Worm (Caenorhabditis elegans) whole organism, late embryonic: ENCODE data around the gene ard-1.

ENCODE experiments used
- F13H6.1 ChIP-seq: sonication (generic microtip); optimal IDR thresholded peaks from 2 replicates; lab custom pipeline; 2016; ENCODE audit warnings: missing genetic modification characterization, missing compliant biosample characterization
- K02D7.2 ChIP-seq: sonication (generic microtip); optimal IDR thresholded peaks from 2 replicates; lab custom pipeline; 2017; ENCODE audit warnings: mild to moderate bottlenecking, missing genetic modification characterization, missing compliant biosample characterization
- K09A11.1 ChIP-seq: sonication (generic microtip); optimal IDR thresholded peaks from 2 replicates; lab custom pipeline; 2017; ENCODE audit warnings: antibody characterized with exemption, mild to moderate bottlenecking, missing genetic modification characterization, missing compliant biosample characterization; ENCODE audit not compliant: insufficient read depth
- Y22D7AL.16 ChIP-seq: sonication (generic microtip); optimal IDR thresholded peaks from 2 replicates; lab custom pipeline; 2016; ENCODE audit warnings: missing genetic modification characterization, missing compliant biosample characterization
- ahr-1 ChIP-seq: sonication (generic microtip); optimal IDR thresholded peaks from 2 replicates; lab custom pipeline; 2016; ENCODE audit warnings: missing genetic modification characterization, missing compliant biosample characterization
- ceh-14 ChIP-seq: sonication (generic microtip); optimal IDR thresholded peaks from 2 replicates; lab custom pipeline; 2016; ENCODE audit warnings: missing genotype, missing genetic modification characterization, missing compliant biosample characterization
- ceh-19 ChIP-seq: fragments of 200-800 bp; sonication (Bioruptor generic); optimal IDR thresholded peaks from 2 replicates; lab custom pipeline; 2018; ENCODE audit warnings: mild to moderate bottlenecking, missing genetic modification characterization, missing compliant biosample characterization
- ceh-2 ChIP-seq: sonication (generic microtip); optimal IDR thresholded peaks from 2 replicates; lab custom pipeline; 2016; ENCODE audit warnings: missing genotype, missing genetic modification characterization, missing compliant biosample characterization
- ceh-24 ChIP-seq: sonication (generic microtip); optimal IDR thresholded peaks from 2 replicates; lab custom pipeline; 2016; ENCODE audit warnings: mild to moderate bottlenecking, missing genetic modification characterization, missing compliant biosample characterization
- ceh-30 ChIP-seq: fragments of 150-350 bp; optimal IDR thresholded peaks from 2 replicates; lab custom pipeline; 2014; ENCODE audit warnings: missing biosample characterization, missing genetic modification characterization
- ceh-48 ChIP-seq: sonication (generic microtip); optimal IDR thresholded peaks from 2 replicates; lab custom pipeline; 2016; ENCODE audit warnings: missing genetic modification characterization, inconsistent platforms, missing compliant biosample characterization
- ceh-9 ChIP-seq: sonication (generic microtip); optimal IDR thresholded peaks from 2 replicates; lab custom pipeline; 2016; ENCODE audit warnings: mild to moderate bottlenecking, missing genetic modification characterization, inconsistent platforms, missing compliant biosample characterization
- dmd-4 ChIP-seq: sonication (generic microtip); optimal IDR thresholded peaks from 2 replicates; lab custom pipeline; 2016; ENCODE audit warnings: borderline replicate concordance, missing genetic modification characterization, missing compliant biosample characterization
- dve-1 ChIP-seq: sonication (generic microtip); optimal IDR thresholded peaks from 2 replicates; lab custom pipeline; 2017; ENCODE audit warnings: antibody characterized with exemption, mild to moderate bottlenecking, missing genetic modification characterization, missing compliant biosample characterization
- elt-4 ChIP-seq: sonication (generic microtip); optimal IDR thresholded peaks from 2 replicates; lab custom pipeline; 2016; ENCODE audit warnings: missing genetic modification characterization, missing compliant biosample characterization
- ets-4 ChIP-seq: sonication (generic microtip); optimal IDR thresholded peaks from 2 replicates; lab custom pipeline; 2016; ENCODE audit warnings: missing genetic modification characterization, missing compliant biosample characterization
- fkh-10 ChIP-seq: fragments of 150-350 bp; optimal IDR thresholded peaks from 2 replicates; lab custom pipeline; 2014; ENCODE audit warnings: missing biosample characterization, missing genetic modification reagents, missing genetic modification characterization
- gmeb-2 ChIP-seq: sonication (generic microtip); optimal IDR thresholded peaks from 2 replicates; lab custom pipeline; 2016; ENCODE audit warnings: missing genetic modification characterization, inconsistent platforms, missing compliant biosample characterization
- hlh-13 ChIP-seq: fragments of 200-800 bp; sonication (Bioruptor generic); optimal IDR thresholded peaks from 2 replicates; lab custom pipeline; 2018; ENCODE audit warnings: mild to moderate bottlenecking, missing genetic modification characterization, missing compliant biosample characterization
- hlh-30 ChIP-seq: sonication (generic microtip); optimal IDR thresholded peaks from 2 replicates; lab custom pipeline; 2017; ENCODE audit warnings: antibody characterized with exemption, missing genetic modification characterization, missing compliant biosample characterization; ENCODE audit not compliant: insufficient read depth
- hlh-6 ChIP-seq: sonication (generic microtip); optimal IDR thresholded peaks from 2 replicates; lab custom pipeline; 2016; ENCODE audit warnings: missing genotype, missing genetic modification characterization, missing compliant biosample characterization
- lin-11 ChIP-seq: fragments of 200-800 bp; sonication (Bioruptor generic); optimal IDR thresholded peaks from 2 replicates; lab custom pipeline; 2018; ENCODE audit warnings: mild to moderate bottlenecking, missing genetic modification characterization, missing compliant biosample characterization
- mec-3 ChIP-seq: sonication (generic microtip); optimal IDR thresholded peaks from 2 replicates; lab custom pipeline; 2016; ENCODE audit warnings: borderline replicate concordance, missing genetic modification characterization, missing compliant biosample characterization
- nfya-1 ChIP-seq: sonication (generic microtip); optimal IDR thresholded peaks from 2 replicates; lab custom pipeline; 2017; ENCODE audit warnings: missing genetic modification characterization, mild to moderate bottlenecking, missing compliant biosample characterization, antibody characterized with exemption, moderate library complexity
- nhr-11 ChIP-seq: fragments of 150-350 bp; optimal IDR thresholded peaks from 2 replicates; lab custom pipeline; 2014; ENCODE audit warnings: missing biosample characterization, missing genetic modification characterization
- nhr-232 ChIP-seq: sonication (generic microtip); optimal IDR thresholded peaks from 2 replicates; lab custom pipeline; 2016; ENCODE audit warnings: missing genetic modification characterization, missing compliant biosample characterization
- npax-4 ChIP-seq: sonication (generic microtip); optimal IDR thresholded peaks from 2 replicates; lab custom pipeline; 2016; ENCODE audit warnings: missing genetic modification characterization, missing compliant biosample characterization
- pag-3 ChIP-seq: sonication (generic microtip); optimal IDR thresholded peaks from 2 replicates; lab custom pipeline; 2016; ENCODE audit warnings: missing compliant biosample characterization, missing genetic modification characterization, borderline replicate concordance
- pat-9 ChIP-seq: fragments of 200-800 bp; sonication (Bioruptor generic); optimal IDR thresholded peaks from 2 replicates; lab custom pipeline; 2018; ENCODE audit warnings: mild to moderate bottlenecking, missing genetic modification characterization, moderate library complexity, missing compliant biosample characterization
- pax-1 ChIP-seq: fragments of 150-350 bp; optimal IDR thresholded peaks from 2 replicates; lab custom pipeline; 2014; ENCODE audit warnings: missing biosample characterization, missing genetic modification characterization
- pha-4 ChIP-seq: fragments of 150-350 bp; optimal IDR thresholded peaks from 2 replicates; lab custom pipeline; 2018; ENCODE audit warnings: missing biosample characterization, missing genetic modification reagents, missing genetic modification characterization
- pqm-1 ChIP-seq: sonication (generic microtip); optimal IDR thresholded peaks from 2 replicates; lab custom pipeline; 2016; ENCODE audit warnings: missing genetic modification characterization, missing compliant biosample characterization
- pros-1 ChIP-seq: fragments of 150-350 bp; optimal IDR thresholded peaks from 2 replicates; lab custom pipeline; 2014; ENCODE audit warnings: missing biosample characterization, missing genetic modification reagents, missing genetic modification characterization
- ref-2 ChIP-seq: sonication (generic microtip); optimal IDR thresholded peaks from 2 replicates; lab custom pipeline; 2016; ENCODE audit warnings: missing genetic modification characterization, missing compliant biosample characterization
- rnt-1 ChIP-seq: sonication (generic microtip); optimal IDR thresholded peaks from 2 replicates; lab custom pipeline; 2016; ENCODE audit warnings: missing genetic modification characterization, missing compliant biosample characterization
- sdc-2 ChIP-seq: sonication (generic microtip); optimal IDR thresholded peaks from 2 replicates; lab custom pipeline; 2016; ENCODE audit warnings: missing genotype, missing genetic modification characterization, missing compliant biosample characterization
- sox-2 ChIP-seq: fragments of 200-800 bp; sonication (Bioruptor generic); IDR thresholded peaks from 2 replicates; pipeline ENCODE4 v1.3.6; 2022; ENCODE audit warnings: missing genetic modification reagents, missing genetic modification characterization, missing compliant biosample characterization
- sox-4 ChIP-seq: sonication (generic microtip); optimal IDR thresholded peaks from 2 replicates; lab custom pipeline; 2017; ENCODE audit warnings: mild to moderate bottlenecking, missing genetic modification characterization, inconsistent platforms, missing compliant biosample characterization
- syd-9 ChIP-seq: sonication (generic microtip); optimal IDR thresholded peaks from 2 replicates; lab custom pipeline; 2016; ENCODE audit warnings: mild to moderate bottlenecking, missing genetic modification characterization, moderate library complexity, missing compliant biosample characterization
- tbx-7 ChIP-seq: sonication (generic microtip); optimal IDR thresholded peaks from 2 replicates; lab custom pipeline; 2016; ENCODE audit warnings: missing genotype, missing genetic modification characterization, missing compliant biosample characterization
- unc-42 ChIP-seq: sonication (generic microtip); optimal IDR thresholded peaks from 2 replicates; lab custom pipeline; 2016; ENCODE audit warnings: missing genotype, missing genetic modification characterization, missing compliant biosample characterization
- unc-86 ChIP-seq: sonication (generic microtip); optimal IDR thresholded peaks from 2 replicates; lab custom pipeline; 2016; ENCODE audit warnings: missing genetic modification characterization, missing compliant biosample characterization

ard-1 gene

ce11 chrIV:11082789-11083235, 48.3 kb upstream of the ard-1 start (continued):
- no peak for TF ChIP-seq unc-86
- no peak for TF ChIP-seq K09A11.1
- peak; percentile 43 for TF ChIP-seq sdc-2 (tag; lab: Kevin White, UChicago)
- TF ChIP-seq hlh-6 (tag; lab: Kevin White, UChicago) = peak; percentile 27
- no peak for TF ChIP-seq hlh-13 (GFP tag; lab: Kevin White, UChicago)
- TF ChIP-seq sox-4 (tag; lab: Kevin White, UChicago) = no peak
- TF ChIP-seq ceh-30 = peak; percentile 79
- TF ChIP-seq ceh-9 (tag; lab: Kevin White, UChicago) = no peak
- TF ChIP-seq dve-1 = peak; percentile 83
- no peak for TF ChIP-seq pag-3 (tag; lab: Kevin White, UChicago)
- TF ChIP-seq pros-1 (tag; lab: Kevin White, UChicago) = peak; percentile 93
- no peak for TF ChIP-seq ahr-1 (tag; lab: Kevin White, UChicago)
- peak; percentile 97 for TF ChIP-seq nfya-1 (tag; lab: Kevin White, UChicago)
- TF ChIP-seq hlh-30 (tag; lab: Kevin White, UChicago) = peak; percentile 97
- peak; percentile 84 for TF ChIP-seq rnt-1 (tag; lab: Kevin White, UChicago)
- no peak for TF ChIP-seq nhr-11 (tag; lab: Kevin White, UChicago)
- no peak for TF ChIP-seq lin-11 (tag; lab: Kevin White, UChicago)
- no peak for TF ChIP-seq Y22D7AL.16 (tag; lab: Kevin White, UChicago)
- no peak for TF ChIP-seq nhr-232 (tag; lab: Kevin White, UChicago)
- no peak for TF ChIP-seq dmd-4
- no peak for TF ChIP-seq npax-4 (tag; lab: Kevin White, UChicago)
- peak; percentile 75 for TF ChIP-seq ref-2 (tag; lab: Kevin White, UChicago)
- peak; percentile 96 for TF ChIP-seq unc-42
- peak; percentile 73 for TF ChIP-seq pqm-1
- peak; percentile 82 for TF ChIP-seq ceh-14
- no peak for TF ChIP-seq gmeb-2
- peak; percentile 91 for TF ChIP-seq ceh-48 (tag; lab: Kevin White, UChicago)

- TF ChIP-seq K02D7.2 = no peak
- no peak for TF ChIP-seq dmd-4
- TF ChIP-seq mec-3 (tag; lab: Kevin White, UChicago) = no peak
- TF ChIP-seq nhr-11 (tag; lab: Kevin White, UChicago) = no peak
- TF ChIP-seq K09A11.1 = no peak
- no peak for TF ChIP-seq ceh-24 (tag; lab: Kevin White, UChicago)
- TF ChIP-seq hlh-13 (GFP tag; lab: Kevin White, UChicago) = no peak
- TF ChIP-seq ceh-48 (tag; lab: Kevin White, UChicago) = no peak
- no peak for TF ChIP-seq ceh-2 (tag; lab: Kevin White, UChicago)
- TF ChIP-seq sox-2 (GFP tag; lab: Robert Waterston, UW) = no peak
- TF ChIP-seq hlh-6 (tag; lab: Kevin White, UChicago) = no peak
- TF ChIP-seq pha-4 (tag; lab: Kevin White, UChicago) = no peak
- TF ChIP-seq nhr-232 (tag; lab: Kevin White, UChicago) = no peak
- no peak for TF ChIP-seq pqm-1
Observed at ce11 chrIV:11083609-11084008, 47.5 kb upstream of the ard-1 start, which contains the start of gene klc-1. TSS of gene klc-1 (plus strand) at chrIV:11083735.

ce11 chrIV:11089527-11089926, 41.6 kb upstream of the ard-1 start, which contains the start of gene M7.7:
TSS of gene M7.7 (plus strand) at chrIV:11089827.
- TF ChIP-seq ceh-2 (tag; lab: Kevin White, UChicago) (no peak), Y22D7AL.16 (tag; lab: Kevin White, UChicago) (no peak), pax-1 (tag; lab: Kevin White, UChicago) (no peak), elt-4 (no peak), F13H6.1 (no peak), K02D7.2 (no peak), lin-11 (tag; lab: Kevin White, UChicago) (no peak), ceh-19 (GFP tag; lab: Kevin White, UChicago) (no peak), tbx-7 (tag; lab: Kevin White, UChicago) (no peak), ets-4 (no peak), dve-1 (no peak), fkh-10 (GFP tag; lab: Kevin White, UChicago) (no peak), pat-9 (tag; lab: Kevin White, UChicago) (no peak), syd-9 (tag; lab: Kevin White, UChicago) (no peak)
